Worm (Caenorhabditis elegans) whole organism, L4 larva: ENCODE measurements around the gene C55A6.10.

Experiments used
- F26F4.8 ChIP-seq: fragments of 200-800 bp; sonication (Bioruptor generic); conservative IDR thresholded peaks from 2 replicates; pipeline ENCODE4 v1.3.6; 2022; ENCODE audit warnings: missing genetic modification characterization, missing compliant biosample characterization
- R02D3.7 ChIP-seq: fragments of 150-350 bp; sonication (generic microtip); optimal IDR thresholded peaks from 3 replicates; lab custom pipeline; 2014; ENCODE audit warnings: missing biosample characterization, missing genetic modification characterization
- T20F7.1 ChIP-seq: fragments of 200-800 bp; sonication (Bioruptor generic); optimal IDR thresholded peaks from 2 replicates; lab custom pipeline; 2018; ENCODE audit warnings: mild to moderate bottlenecking, missing genetic modification characterization, missing compliant biosample characterization
- ZK337.2 ChIP-seq: fragments of 200-800 bp; sonication (Bioruptor generic); IDR thresholded peaks from 2 replicates; pipeline ENCODE4 v1.3.6; 2022; ENCODE audit warnings: missing genetic modification reagents, missing genetic modification characterization, missing compliant biosample characterization
- arid-1 ChIP-seq: fragments of 200-800 bp; sonication (Bioruptor generic); conservative IDR thresholded peaks from 2 replicates; pipeline ENCODE4 v1.3.6; 2022; ENCODE audit warnings: missing genetic modification reagents, missing genetic modification characterization, missing compliant biosample characterization
- ceh-32 ChIP-seq: sonication (generic microtip); optimal IDR thresholded peaks from 2 replicates; lab custom pipeline; 2016; ENCODE audit warnings: mild to moderate bottlenecking, missing genetic modification characterization, missing compliant biosample characterization; ENCODE audit not compliant: poor library complexity
- ceh-44 ChIP-seq: fragments of 200-800 bp; sonication (Bioruptor generic); IDR thresholded peaks from 2 replicates; pipeline ENCODE4 v1.3.6; 2022; ENCODE audit warnings: missing genetic modification reagents, missing genetic modification characterization, missing compliant biosample characterization
- daf-12 ChIP-seq: fragments of 150-350 bp; optimal IDR thresholded peaks from 2 replicates; lab custom pipeline; 2014; ENCODE audit warnings: missing biosample characterization, missing genetic modification reagents, missing genetic modification characterization
- dmd-8 ChIP-seq: fragments of 200-800 bp; sonication (Bioruptor generic); IDR thresholded peaks from 2 replicates; pipeline ENCODE4 v1.3.6; 2022; ENCODE audit warnings: missing genetic modification characterization, missing compliant biosample characterization
- gei-8 ChIP-seq: fragments of 200-800 bp; sonication (Bioruptor generic); optimal IDR thresholded peaks from 2 replicates; lab custom pipeline; 2018; ENCODE audit warnings: mild to moderate bottlenecking, missing genetic modification characterization, missing compliant biosample characterization
- hlh-11 ChIP-seq: fragments of 200-800 bp; sonication (Bioruptor generic); optimal IDR thresholded peaks from 2 replicates; lab custom pipeline; 2018; ENCODE audit warnings: mild to moderate bottlenecking, missing genetic modification characterization, missing compliant biosample characterization
- lin-29 ChIP-seq: fragments of 200-800 bp; sonication (Bioruptor generic); IDR thresholded peaks from 2 replicates; pipeline ENCODE4 v1.3.6; 2022; ENCODE audit warnings: missing genetic modification reagents, missing genetic modification characterization, missing compliant biosample characterization
- lin-39 ChIP-seq: fragments of 150-350 bp; optimal IDR thresholded peaks from 2 replicates; lab custom pipeline; 2014; ENCODE audit warnings: missing biosample characterization, missing genetic modification reagents, missing genetic modification characterization
- mdt-29 ChIP-seq: fragments of 200-800 bp; sonication (Bioruptor generic); IDR thresholded peaks from 2 replicates; pipeline ENCODE4 v1.3.6; 2022; ENCODE audit warnings: missing genetic modification reagents, missing genetic modification characterization, missing compliant biosample characterization
- mep-1 ChIP-seq: fragments of 150-350 bp; sonication (generic microtip); optimal IDR thresholded peaks from 3 replicates; lab custom pipeline; 2014; ENCODE audit warnings: missing biosample characterization, missing genetic modification characterization
- nhr-10 ChIP-seq: fragments of 150-350 bp; optimal IDR thresholded peaks from 2 replicates; lab custom pipeline; 2014; ENCODE audit warnings: missing biosample characterization, missing genetic modification characterization
- nhr-111 ChIP-seq: fragments of 200-800 bp; sonication (Bioruptor generic); optimal IDR thresholded peaks from 2 replicates; lab custom pipeline; 2018; ENCODE audit warnings: mild to moderate bottlenecking, missing genetic modification characterization, missing compliant biosample characterization
- nhr-25 ChIP-seq: sonication (generic microtip); optimal IDR thresholded peaks from 2 replicates; lab custom pipeline; 2017; ENCODE audit warnings: missing genetic modification characterization, mild to moderate bottlenecking, missing compliant biosample characterization, antibody characterized with exemption, moderate library complexity, borderline replicate concordance; ENCODE audit not compliant: insufficient read depth
- nhr-28 ChIP-seq: fragments of 150-350 bp; optimal IDR thresholded peaks from 2 replicates; lab custom pipeline; 2014; ENCODE audit warnings: missing biosample characterization, missing genetic modification characterization
- nhr-42 ChIP-seq: fragments of 200-800 bp; sonication (Bioruptor generic); IDR thresholded peaks from 2 replicates; pipeline ENCODE4 v1.3.6; 2022; ENCODE audit warnings: missing genetic modification characterization, missing compliant biosample characterization
- nhr-48 ChIP-seq: sonication (generic microtip); optimal IDR thresholded peaks from 2 replicates; lab custom pipeline; 2016; ENCODE audit warnings: mild to moderate bottlenecking, missing genetic modification characterization, missing compliant biosample characterization
- pha-4 ChIP-seq, 2 experiments: fragments of 150-350 bp in 1 of 2; fragments of 200-800 bp in 1 of 2; sonication (Bioruptor generic) in 1 of 2; IDR thresholded peaks in 1 of 2; optimal IDR thresholded peaks in 1 of 2; 2 replicates each; pipeline versions ENCODE4 v1.3.6 to Lab custom; 2014 to 2022; ENCODE audit warnings: missing genetic modification characterization in 2 of 2, missing genetic modification reagents in 2 of 2, missing biosample characterization in 1 of 2, missing compliant biosample characterization in 1 of 2
- skn-1 ChIP-seq: fragments of 150-350 bp; optimal IDR thresholded peaks from 2 replicates; lab custom pipeline; 2014; ENCODE audit warnings: missing biosample characterization, missing genetic modification characterization
- tag-97 ChIP-seq: fragments of 200-800 bp; sonication (Bioruptor generic); IDR thresholded peaks from 2 replicates; pipeline ENCODE4 v1.3.6; 2022; ENCODE audit warnings: missing genetic modification characterization, missing compliant biosample characterization
- unc-130 ChIP-seq: sonication (generic microtip); optimal IDR thresholded peaks from 2 replicates; lab custom pipeline; 2016; ENCODE audit warnings: missing genetic modification reagents, missing genetic modification characterization, missing compliant biosample characterization
- unc-62 ChIP-seq, 3 experiments: fragments of 150-350 bp in 1 of 3; sonication (generic microtip); optimal IDR thresholded peaks in 2 of 3; peaks in 1 of 3; 1 replicate in 1 of 3; 2 replicates in 2 of 3; lab custom pipeline; 2014 to 2017; ENCODE audit warnings: missing biosample characterization in 3 of 3, missing genetic modification characterization in 3 of 3, missing genetic modification reagents in 3 of 3, missing genotype in 1 of 3
- zfp-2 ChIP-seq: sonication (generic microtip); optimal IDR thresholded peaks from 2 replicates; lab custom pipeline; 2016; ENCODE audit warnings: mild to moderate bottlenecking, missing genetic modification characterization, missing compliant biosample characterization
- zfp-3 ChIP-seq: fragments of 200-800 bp; sonication (Bioruptor generic); conservative IDR thresholded peaks from 2 replicates; pipeline ENCODE4 v1.3.6; 2022; ENCODE audit warnings: missing genetic modification reagents, missing genetic modification characterization, missing compliant biosample characterization

The C55A6.10 gene

DNA sequence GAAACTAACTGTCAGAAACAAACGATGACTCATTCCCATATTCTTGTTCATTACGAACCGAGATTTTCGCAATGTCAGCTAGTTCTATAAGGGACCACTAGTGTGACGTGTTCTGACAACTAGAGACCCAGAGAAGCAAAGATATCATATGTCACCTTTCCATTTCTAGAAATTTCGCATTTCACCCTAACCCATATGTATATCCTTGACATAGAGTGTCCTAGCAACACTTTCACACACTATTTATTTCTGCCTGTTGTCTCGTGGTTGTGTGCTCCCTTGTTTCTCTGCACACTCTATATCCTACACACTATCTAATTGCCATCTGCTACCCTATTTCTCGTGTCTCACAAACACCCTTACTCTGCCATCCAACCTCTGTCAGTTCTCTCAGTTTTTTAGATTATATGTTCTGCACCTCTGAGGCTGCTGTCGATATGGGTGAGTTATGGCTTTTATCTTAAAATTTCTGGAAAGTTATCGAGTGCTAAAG is 43.8 kb downstream of the C55A6.10 start, which contains the start of the genes F38B7.17 and F38B7.3 (continued):
- TF ChIP-seq unc-62 (GFP tag; optimal IDR thresholded peaks at IDR 0.05 in 1 of 2; lab: Kevin White, UChicago), result peak in 1 of 2 experiments; percentile 52
- TF ChIP-seq unc-62 (tag; optimal IDR thresholded peaks at IDR 0.05; lab: Kevin White, UChicago), result no peak
- peak; percentile 48 for TF ChIP-seq mep-1 (tag; lab: Kevin White, UChicago)
- no peak for TF ChIP-seq unc-130 (GFP tag; lab: Kevin White, UChicago)
- no peak for TF ChIP-seq arid-1 (GFP tag; lab: Robert Waterston, UW)
- TF ChIP-seq pha-4 (GFP tag; IDR thresholded peaks at IDR 0.05; lab: Robert Waterston, UW), result no peak
- TF ChIP-seq pha-4 (tag; optimal IDR thresholded peaks at IDR 0.05; lab: Kevin White, UChicago), result no peak
- peak; percentile 39 for TF ChIP-seq T20F7.1
- TF ChIP-seq nhr-25, result peak; percentile 63

DNA sequence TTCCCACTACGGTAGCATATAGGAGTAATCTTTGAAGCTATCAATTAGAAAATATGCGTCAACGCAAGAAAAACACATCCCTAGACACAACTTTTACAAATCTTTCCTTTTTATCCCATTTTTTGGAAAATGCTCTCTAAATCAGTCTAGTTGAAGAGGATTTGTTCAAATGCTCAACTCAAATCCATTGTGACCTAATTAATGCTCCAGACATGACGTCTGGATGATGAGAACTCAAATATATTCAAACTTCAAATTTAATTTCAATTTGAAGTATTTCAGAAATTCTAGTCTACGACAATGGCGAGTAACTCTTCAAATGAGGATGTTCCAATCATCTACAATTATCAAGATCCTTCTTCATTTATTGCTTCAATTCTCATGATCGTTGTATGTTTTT is 47.2 kb downstream of the C55A6.10 start, which contains the start of gene srx-85:
Gene srx-85 (plus strand): TSS at position 301 of the 400 bp plus-strand sequence.
- no peak for TF ChIP-seq lin-29
- TF ChIP-seq daf-12 (tag; lab: Kevin White, UChicago), result no peak
- no peak for TF ChIP-seq mdt-29 (GFP tag; lab: Robert Waterston, UW)
- TF ChIP-seq nhr-28 (tag; lab: Kevin White, UChicago), result no peak
- no peak for TF ChIP-seq tag-97 (GFP tag; lab: Robert Waterston, UW)
- TF ChIP-seq ceh-32 (tag; lab: Kevin White, UChicago), result no peak
- TF ChIP-seq lin-39, result no peak
- TF ChIP-seq R02D3.7 (tag; lab: Kevin White, UChicago), result no peak
- TF ChIP-seq ceh-44 (GFP tag; lab: Robert Waterston, UW), result no peak
- no peak for TF ChIP-seq nhr-42 (GFP tag; lab: Robert Waterston, UW)
- TF ChIP-seq nhr-48, result no peak
- no peak for TF ChIP-seq ZK337.2 (GFP tag; lab: Robert Waterston, UW)
- TF ChIP-seq nhr-111, result no peak
- TF ChIP-seq zfp-2, result no peak
- no peak for TF ChIP-seq skn-1 (tag; lab: Kevin White, UChicago)
- no peak for TF ChIP-seq gei-8 (GFP tag; lab: Kevin White, UChicago)
- TF ChIP-seq nhr-10 (tag; lab: Kevin White, UChicago), result no peak

ce11 chrV:11554260-11554659 is 49.1 kb downstream of the C55A6.10 start, which contains the start of gene duo-1:
Gene duo-1 (plus strand): TSS chrV:11554630.
- TF ChIP-seq nhr-28 (tag; lab: Kevin White, UChicago) (no peak), unc-130 (GFP tag; lab: Kevin White, UChicago) (peak; percentile 46), dmd-8 (GFP tag; lab: Robert Waterston, UW) (no peak), hlh-11 (tag; lab: Kevin White, UChicago) (no peak), zfp-3 (GFP tag; lab: Robert Waterston, UW) (no peak), F26F4.8 (GFP tag; lab: Robert Waterston, UW) (no peak)
